Fruit fly (Drosophila melanogaster): Measurements from ENCODE around the gene CG32568.

The CG32568 gene

DNA sequence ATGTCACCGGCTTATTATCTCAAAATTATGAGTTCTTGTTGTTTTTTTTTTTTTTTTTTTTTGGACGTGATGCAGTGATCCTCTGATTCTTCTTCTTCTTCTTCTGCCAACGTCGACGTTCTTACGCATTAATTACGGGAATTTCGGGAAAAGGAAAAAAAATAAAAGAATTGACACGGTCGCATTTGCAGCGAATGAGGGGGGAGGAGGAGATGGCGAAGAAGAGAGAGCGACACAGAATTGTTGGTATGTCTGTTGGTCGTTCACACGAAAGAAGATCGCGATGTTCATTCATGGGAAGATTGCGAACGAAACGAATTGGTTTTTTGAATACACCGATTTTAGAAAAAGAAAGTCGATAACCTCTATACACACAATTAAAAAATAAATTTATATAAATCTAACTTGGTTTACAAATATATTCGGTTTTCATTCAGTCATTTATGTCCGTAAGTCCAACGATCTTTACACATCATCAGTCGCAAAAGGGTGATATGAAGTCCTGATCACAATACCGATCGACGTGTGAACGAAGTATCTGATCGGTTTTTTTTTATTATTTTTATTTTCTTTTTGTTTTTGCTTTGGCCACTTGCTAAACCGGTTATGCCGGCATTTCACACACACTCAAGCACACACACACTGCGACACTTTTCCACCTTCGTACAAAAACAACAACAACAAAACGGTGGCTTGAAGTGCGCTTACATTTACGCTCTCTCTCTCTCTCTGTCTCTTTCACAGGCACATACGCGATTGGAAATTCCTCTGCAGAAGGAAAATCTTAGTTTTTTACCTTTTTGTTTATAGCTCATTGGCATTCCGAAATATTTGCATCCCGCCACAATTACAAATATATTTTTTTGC lies 10.2 kb downstream of the CG32568 start:
- TF ChIP-seq CG8478 (optimal IDR thresholded peaks at IDR 0.05) (no peak), CTCF (optimal IDR thresholded peaks at IDR 0.05) (no peak)

DNA sequence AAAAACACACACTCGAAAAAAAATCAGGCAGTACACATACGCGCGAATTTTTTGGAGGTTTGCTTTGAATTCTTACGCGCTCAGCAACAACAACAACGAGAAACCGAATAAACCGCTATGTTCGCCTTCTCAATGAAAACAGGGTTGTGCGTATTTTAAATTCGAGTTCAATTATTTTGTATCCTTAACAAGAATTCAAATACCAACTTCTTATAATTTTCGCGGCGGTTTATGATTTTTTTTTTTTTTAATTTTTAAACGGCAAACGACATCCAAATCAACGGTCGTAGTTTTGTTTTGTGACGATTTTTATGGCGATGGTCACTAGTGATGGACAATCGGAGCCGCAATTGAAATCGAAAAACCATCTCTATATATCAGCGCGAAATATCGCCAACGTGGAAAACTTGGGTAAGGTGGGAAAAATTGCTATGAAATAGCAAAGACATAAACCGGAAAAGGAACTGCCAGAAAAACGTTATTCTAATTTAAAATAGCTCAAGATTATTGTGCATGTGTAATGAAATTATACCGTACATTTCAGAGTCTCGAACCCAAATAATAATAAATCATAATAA lies 11.0 kb downstream of the CG32568 start, which contains the start of gene goe:
Gene goe (minus strand): TSS at position 332 of the 578 bp plus-strand sequence.
- peak; percentile 18 to 63 for TF ChIP-seq CTCF (optimal IDR thresholded peaks at IDR 0.05)
- no peak for TF ChIP-seq CG8478 (optimal IDR thresholded peaks at IDR 0.05)

- TF ChIP-seq CG8478 (optimal IDR thresholded peaks at IDR 0.05) (no peak), CTCF (optimal IDR thresholded peaks at IDR 0.05) (peak in 1 of 2 experiments; percentile 47)
Observed at dm6 chrX:16753066-16753465, 12.4 kb downstream of the CG32568 start.

DNA sequence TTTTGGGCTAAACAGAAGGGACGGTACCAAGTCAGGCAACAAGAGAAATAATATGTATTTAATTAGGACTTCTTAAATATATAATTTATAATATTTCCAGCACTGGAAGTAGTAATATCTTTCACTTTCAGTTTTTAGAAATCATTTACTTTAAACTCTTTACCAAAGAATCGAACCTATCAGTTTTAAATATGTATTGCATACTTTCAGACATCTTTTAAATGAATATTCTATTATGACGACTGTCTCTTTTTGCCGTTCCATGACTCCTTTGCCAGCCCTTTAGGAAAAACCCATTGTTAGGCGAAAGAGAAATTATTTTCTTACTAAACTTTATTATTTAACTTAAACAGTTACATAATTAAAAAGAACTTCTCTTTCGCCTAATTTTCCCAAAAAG lies 16.9 kb downstream of the CG32568 start:
- TF ChIP-seq CG8478 (optimal IDR thresholded peaks at IDR 0.05) = no peak
- no peak for TF ChIP-seq CTCF (optimal IDR thresholded peaks at IDR 0.05)

DNA sequence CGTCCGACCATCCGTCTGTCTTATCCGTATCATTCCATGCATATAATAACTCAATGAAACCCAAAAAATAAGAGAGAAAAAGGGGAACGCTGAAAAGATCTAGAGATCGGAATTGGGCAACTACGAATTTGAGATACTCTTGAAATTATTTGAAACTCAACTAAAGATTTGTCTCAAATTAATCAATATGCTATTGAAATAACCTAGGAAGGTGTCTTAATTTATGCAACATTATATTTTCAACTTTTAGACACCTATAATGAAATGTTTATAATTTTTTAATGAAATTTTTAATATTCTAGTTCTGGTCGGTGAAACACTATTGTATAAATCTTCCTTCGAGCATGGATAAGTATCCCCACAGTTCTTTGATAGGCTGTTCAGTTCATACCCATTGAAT lies 19.8 kb downstream of the CG32568 start:
- no peak for TF ChIP-seq CTCF (optimal IDR thresholded peaks at IDR 0.05)
- no peak for TF ChIP-seq CG8478 (optimal IDR thresholded peaks at IDR 0.05)

DNA sequence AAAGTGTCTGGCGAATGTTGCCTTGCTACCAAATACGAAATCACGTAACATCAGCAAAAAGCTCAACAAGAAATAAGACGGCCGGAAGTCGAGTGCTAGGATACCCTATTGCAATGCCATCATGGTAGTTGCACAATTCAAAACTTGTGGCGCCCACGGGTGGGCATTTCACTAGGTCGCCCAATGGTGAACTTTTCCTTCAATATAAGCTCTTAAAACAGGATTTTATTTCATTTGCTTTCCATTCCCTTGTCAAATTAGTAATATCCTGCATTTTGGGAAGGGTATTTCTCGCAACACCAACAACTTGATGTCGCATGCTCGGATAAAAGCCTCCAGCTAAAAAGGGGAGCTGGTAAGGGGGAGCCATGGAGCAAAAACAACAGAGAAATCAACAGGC lies 20.8 kb downstream of the CG32568 start:
- TF ChIP-seq CG8478 (optimal IDR thresholded peaks at IDR 0.05) (no peak), CTCF (optimal IDR thresholded peaks at IDR 0.05) (no peak)

DNA sequence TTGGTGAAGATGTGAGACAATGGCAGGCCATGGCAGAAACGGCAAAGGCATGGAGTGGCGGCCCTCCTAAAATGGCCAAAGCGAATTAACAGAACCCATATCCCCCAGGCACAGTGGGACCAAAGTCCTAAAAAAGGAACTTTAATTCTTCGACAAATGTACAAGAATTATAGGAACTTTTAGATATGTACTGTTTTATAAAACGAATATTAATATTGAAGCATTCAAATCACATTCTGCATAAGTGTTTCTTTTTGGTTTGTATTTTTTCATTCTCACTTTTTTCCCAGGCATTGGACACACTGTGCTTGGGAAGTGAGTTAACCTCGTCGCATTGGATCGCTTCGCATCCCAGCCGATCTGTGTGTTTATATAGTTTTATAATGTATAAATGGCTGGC lies 24.2 kb downstream of the CG32568 start:
- no peak for TF ChIP-seq CTCF (optimal IDR thresholded peaks at IDR 0.05)
- TF ChIP-seq CG8478 (optimal IDR thresholded peaks at IDR 0.05) = no peak

DNA sequence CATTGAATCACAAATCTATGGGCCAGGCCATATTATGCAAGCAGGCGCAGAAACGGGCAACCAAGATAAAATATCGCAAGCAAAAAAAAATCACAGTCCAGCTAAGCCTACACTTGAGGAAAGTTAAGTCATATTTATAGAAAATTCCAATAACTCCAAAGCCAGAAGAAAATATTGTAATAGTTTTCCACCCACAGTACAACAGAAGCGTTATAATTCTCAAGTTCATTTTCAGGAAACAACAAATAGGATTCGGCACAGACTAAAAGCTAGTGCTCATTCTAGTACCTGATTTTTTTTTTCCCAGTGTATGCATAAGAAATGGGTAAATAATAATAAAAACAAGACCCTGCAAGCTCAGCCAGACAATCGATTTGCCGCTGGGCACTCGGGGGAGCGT lies 25.1 kb downstream of the CG32568 start:
- no peak for TF ChIP-seq CTCF (optimal IDR thresholded peaks at IDR 0.05)
- TF ChIP-seq CG8478 (optimal IDR thresholded peaks at IDR 0.05) = no peak

- TF ChIP-seq CTCF (optimal IDR thresholded peaks at IDR 0.05) = no peak
- no peak for TF ChIP-seq CG8478 (optimal IDR thresholded peaks at IDR 0.05)
Observed at dm6 chrX:16766868-16767431, 26.2 kb downstream of the CG32568 start.

- TF ChIP-seq CTCF (optimal IDR thresholded peaks at IDR 0.05) (no peak), CG8478 (optimal IDR thresholded peaks at IDR 0.05) (no peak)
Observed at dm6 chrX:16768770-16769169, 28.1 kb downstream of the CG32568 start.

dm6 chrX:16772882-16773827 lies 32.4 kb downstream of the CG32568 start:
- TF ChIP-seq CG8478 (optimal IDR thresholded peaks at IDR 0.05) (no peak), CTCF (optimal IDR thresholded peaks at IDR 0.05) (no peak)

- no peak for TF ChIP-seq CTCF (optimal IDR thresholded peaks at IDR 0.05)
- no peak for TF ChIP-seq CG8478 (optimal IDR thresholded peaks at IDR 0.05)
Observed at dm6 chrX:16774201-16775061, 33.7 kb downstream of the CG32568 start.

- TF ChIP-seq CG8478 (optimal IDR thresholded peaks at IDR 0.05) = no peak
- no peak for TF ChIP-seq CTCF (optimal IDR thresholded peaks at IDR 0.05)
Observed at dm6 chrX:16775083-16775482, 34.4 kb downstream of the CG32568 start.

DNA sequence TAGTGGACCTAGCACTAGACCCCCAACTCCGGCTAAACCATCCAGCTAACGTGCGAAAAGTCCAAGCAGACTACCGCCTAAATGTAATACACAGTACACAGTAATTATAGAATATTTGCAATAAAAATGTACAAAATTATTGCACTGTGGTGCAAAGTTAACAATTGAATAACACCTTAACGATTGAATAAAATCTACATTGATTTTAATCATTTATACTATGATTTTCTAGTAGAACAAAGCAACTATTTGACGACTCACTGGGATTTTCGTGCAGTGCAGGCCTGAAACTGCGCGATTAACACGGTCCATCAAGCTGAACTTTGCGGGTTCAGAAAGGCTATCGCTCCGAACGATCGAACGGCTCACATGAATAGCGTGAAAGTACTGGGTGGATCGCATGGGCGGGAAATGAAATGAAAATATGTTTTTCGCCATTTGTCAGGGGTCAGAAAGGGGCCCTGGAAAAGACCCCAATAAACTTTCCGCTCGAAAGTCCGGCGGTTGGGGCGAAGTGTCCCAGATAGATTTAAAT lies 37.5 kb downstream of the CG32568 start:
- no peak for TF ChIP-seq CG8478 (optimal IDR thresholded peaks at IDR 0.05)
- no peak for TF ChIP-seq CTCF (optimal IDR thresholded peaks at IDR 0.05)

All from S2 (cell line).